Fruit fly (Drosophila melanogaster) whole organism, larva: ENCODE results near the gene Snr1.
A peak's percentile ranks its signal among the peaks of the same experiment; 100 is the strongest.

Experiments
- noc ChIP-seq: fragments of 200-800 bp; sonication (Bioruptor generic); optimal IDR thresholded peaks from 3 replicates; lab custom pipeline; 2019; ENCODE audit warnings: missing biosample characterization, mild to moderate bottlenecking, missing genetic modification characterization, moderate library complexity

The Snr1 gene

dm6 chr3R:5497600-5497999 is 26.9 kb downstream of the Snr1 start:
- TF ChIP-seq noc (tag; lab: Kevin White, UChicago) = no peak

- TF ChIP-seq noc (tag; lab: Kevin White, UChicago) = no peak
Observed at dm6 chr3R:5502646-5503045, 31.9 kb downstream of the Snr1 start, which contains the start of gene NKCC. Gene NKCC, minus strand, starts transcription at chr3R:5502702.

- TF ChIP-seq noc (tag; lab: Kevin White, UChicago) = no peak
Observed at dm6 chr3R:5503789-5504387, 33.2 kb downstream of the Snr1 start.

dm6 chr3R:5514759-5515158 is 44.0 kb downstream of the Snr1 start:
- no peak for TF ChIP-seq noc (tag; lab: Kevin White, UChicago)

- no peak for TF ChIP-seq noc (tag; lab: Kevin White, UChicago)
Observed at dm6 chr3R:5516582-5517001, 45.9 kb downstream of the Snr1 start.

dm6 chr3R:5517002-5517875 is 46.5 kb downstream of the Snr1 start, which contains the start of gene Itpr:
Gene Itpr, plus strand, starts transcription at chr3R:5517117.
- peak; percentile 61 for TF ChIP-seq noc (tag; lab: Kevin White, UChicago)

- TF ChIP-seq noc (tag; lab: Kevin White, UChicago) = no peak
Observed at dm6 chr3R:5517876-5518211, 47.1 kb downstream of the Snr1 start.

dm6 chr3R:5518627-5519026 is 47.9 kb downstream of the Snr1 start:
- no peak for TF ChIP-seq noc (tag; lab: Kevin White, UChicago)

- TF ChIP-seq noc (tag; lab: Kevin White, UChicago) = no peak
Observed at dm6 chr3R:5519789-5520188, 49.1 kb downstream of the Snr1 start.

- no peak for TF ChIP-seq noc (tag; lab: Kevin White, UChicago)
Observed at dm6 chr3R:5520566-5520965, 49.8 kb downstream of the Snr1 start.
